Worm (Caenorhabditis elegans) whole organism, early embryonic: ENCODE measurements around the gene ssq-1.
"Not testable (repeated sequence)": the region's sequence is repeated elsewhere in the genome, so short reads cannot be mapped to it uniquely, and the experiment has no call there.

ENCODE experiments used
- ama-1 ChIP-seq: fragments of 150-350 bp; optimal IDR thresholded peaks from 2 replicates; lab custom pipeline; 2014
- ceh-13 ChIP-seq: fragments of 200-800 bp; sonication (Bioruptor generic); optimal IDR thresholded peaks from 2 replicates; lab custom pipeline; 2018; ENCODE audit warnings: mild to moderate bottlenecking, missing genetic modification characterization, missing compliant biosample characterization
- hmbx-1 ChIP-seq: sonication (generic microtip); optimal IDR thresholded peaks from 2 replicates; lab custom pipeline; 2016; ENCODE audit warnings: mild to moderate bottlenecking, missing genetic modification characterization, missing compliant biosample characterization
- hmg-4 ChIP-seq: fragments of 200-800 bp; sonication (Bioruptor generic); optimal IDR thresholded peaks from 2 replicates; lab custom pipeline; 2018; ENCODE audit warnings: mild to moderate bottlenecking, missing genetic modification characterization, missing compliant biosample characterization
- pes-1 ChIP-seq: fragments of 200-800 bp; sonication (Bioruptor generic); IDR thresholded peaks from 2 replicates; pipeline ENCODE4 v1.3.6; 2022; ENCODE audit warnings: missing genetic modification reagents, missing genetic modification characterization, missing compliant biosample characterization
- tbx-37 ChIP-seq: fragments of 200-800 bp; sonication (Bioruptor generic); conservative IDR thresholded peaks from 2 replicates; pipeline ENCODE4 v1.3.6; 2022; ENCODE audit warnings: missing genetic modification reagents, missing genetic modification characterization, missing compliant biosample characterization

ce11 chrIV:9893649-9894048, 41.3 kb downstream of the ssq-1 start, which contains the start of gene sss-1:
- TF ChIP-seq ama-1; pes-1; hmg-4 (GFP tag; lab: Kevin White, UChicago); tbx-37; hmbx-1 (tag; lab: Kevin White, UChicago); ceh-13 (GFP tag; lab: Kevin White, UChicago): not testable (repeated sequence)
